Worm (Caenorhabditis elegans) whole organism, young adult: Measurements from ENCODE around the gene xrn-2.

ENCODE experiments used
- F52B5.7 ChIP-seq: sonication (generic microtip); optimal IDR thresholded peaks from 2 replicates; lab custom pipeline; 2016; ENCODE audit warnings: mild to moderate bottlenecking, missing genetic modification characterization, missing compliant biosample characterization
- egl-18 ChIP-seq: fragments of 200-800 bp; sonication (Bioruptor generic); IDR thresholded peaks from 2 replicates; pipeline ENCODE4 v1.3.6; 2022; ENCODE audit warnings: missing genetic modification reagents, missing genetic modification characterization, missing compliant biosample characterization

- TF ChIP-seq F52B5.7 (no peak), egl-18 (GFP tag; lab: Robert Waterston, UW) (no peak)
Observed at ce11 chrII:14122065-14122464, 33.5 kb upstream of the xrn-2 start, which contains the start of gene K09E4.4.
